Worm (Caenorhabditis elegans) whole organism, L1 larva: ENCODE data around the gene F58F9.6.

ENCODE experiments used
- jun-1 ChIP-seq: fragments of 150-350 bp; optimal IDR thresholded peaks from 2 replicates; lab custom pipeline; 2014; ENCODE audit warnings: missing biosample characterization, missing genetic modification reagents, missing genetic modification characterization
- lin-13 ChIP-seq: fragments of 150-350 bp; optimal IDR thresholded peaks from 2 replicates; lab custom pipeline; 2014; ENCODE audit warnings: missing biosample characterization, missing genetic modification reagents, missing genetic modification characterization
- mdl-1 ChIP-seq, 2 experiments: fragments of 150-350 bp; optimal IDR thresholded peaks; 2 replicates each; lab custom pipeline; 2014 to 2017; ENCODE audit warnings: missing biosample characterization in 2 of 2, missing genetic modification characterization in 2 of 2, inconsistent platforms in 1 of 2
- nhr-77 ChIP-seq: fragments of 150-350 bp; optimal IDR thresholded peaks from 2 replicates; lab custom pipeline; 2014; ENCODE audit warnings: missing biosample characterization, missing genetic modification characterization

ce11 chrIV:6230560-6231073 lies 6.8 kb downstream of the F58F9.6 start, which contains the start of gene F58F9.4:
- no peak for TF ChIP-seq lin-13
- no peak for TF ChIP-seq jun-1 (tag; lab: Kevin White, UChicago)
- TF ChIP-seq nhr-77 = no peak
- TF ChIP-seq mdl-1 (tag; optimal IDR thresholded peaks at IDR 0.05; lab: Kevin White, UChicago) = no peak
